Fruit fly (Drosophila melanogaster): ENCODE measurements around the gene prd.

DNA sequence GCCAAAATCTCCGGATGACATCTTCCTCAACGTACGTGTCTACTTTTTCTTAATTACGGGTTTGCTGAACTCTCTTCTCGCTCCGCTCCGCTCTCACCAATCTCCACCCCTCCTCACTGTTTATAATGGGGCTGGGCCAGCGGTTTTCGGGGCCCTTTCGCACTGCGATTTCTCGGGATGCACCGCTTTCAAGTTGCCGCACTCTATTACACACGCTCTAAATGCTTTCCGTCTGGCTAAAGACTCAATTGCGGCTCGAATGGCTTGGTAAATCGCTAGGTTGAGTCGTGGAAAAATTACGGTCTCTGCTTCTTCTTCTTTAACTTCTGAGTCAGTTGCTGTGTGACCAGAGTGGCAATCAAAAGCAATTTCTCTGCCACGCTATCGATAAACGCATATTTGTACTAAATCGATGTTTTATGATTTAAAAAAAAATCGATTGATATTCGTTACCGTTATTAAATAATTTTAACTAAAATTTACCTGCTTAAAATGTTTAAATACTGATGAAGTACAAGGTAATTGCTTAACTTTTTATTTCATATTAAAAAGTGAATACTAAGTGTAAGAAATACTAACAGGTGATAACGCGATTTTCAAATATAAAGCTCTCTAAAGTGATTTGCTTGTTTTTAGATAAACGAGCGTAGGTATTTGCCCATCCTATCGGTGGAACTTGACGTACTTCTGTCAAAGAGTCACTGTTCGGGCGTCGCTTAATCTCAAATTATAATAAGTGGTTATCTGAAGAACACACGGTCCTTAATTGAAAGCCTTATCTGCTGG is 23.3 kb upstream of the prd start, which contains the start of the genes Rab6 and Phae1:
- TF ChIP-seq EcR (GFP tag; optimal IDR thresholded peaks at IDR 0.05), result no peak
- no peak for TF ChIP-seq usp (GFP tag; optimal IDR thresholded peaks at IDR 0.05)
- TF ChIP-seq psq (optimal IDR thresholded peaks at IDR 0.05), result no peak
- no peak for TF ChIP-seq CG8478 (optimal IDR thresholded peaks at IDR 0.05)
- no peak for TF ChIP-seq pan (optimal IDR thresholded peaks at IDR 0.05)
